Fruit fly (Drosophila melanogaster) whole organism, embryonic: ENCODE results near the gene CG31365.

Experiments used
- BEAF-32 ChIP-seq: fragments of 200-800 bp; sonication (Bioruptor generic); optimal IDR thresholded peaks from 3 replicates; lab custom pipeline; 2017; ENCODE audit warnings: missing biosample characterization, missing genetic modification characterization, mild to moderate bottlenecking, moderate library complexity, missing genetic modification reagents
- CG10565 ChIP-seq: fragments of 200-800 bp; sonication (Bioruptor generic); optimal IDR thresholded peaks from 3 replicates; lab custom pipeline; 2016; ENCODE audit warnings: missing biosample characterization, mild to moderate bottlenecking, missing genetic modification characterization
- CG12769 ChIP-seq: fragments of 200-800 bp; sonication (Bioruptor generic); optimal IDR thresholded peaks from 2 replicates; lab custom pipeline; 2019; ENCODE audit warnings: missing biosample characterization, mild to moderate bottlenecking, missing genetic modification characterization, moderate library complexity
- CG13296 ChIP-seq: fragments of 200-800 bp; sonication (Bioruptor generic); optimal IDR thresholded peaks from 3 replicates; lab custom pipeline; 2018; ENCODE audit warnings: missing biosample characterization, mild to moderate bottlenecking, missing genetic modification characterization
- CG14667 ChIP-seq: fragments of 200-800 bp; sonication (Bioruptor generic); IDR thresholded peaks from 2 replicates; pipeline ENCODE4 v1.3.6; 2022; ENCODE audit warnings: missing biosample characterization, missing genetic modification characterization
- CG14860 ChIP-seq: fragments of 200-800 bp; sonication (Bioruptor generic); IDR thresholded peaks from 3 replicates; pipeline ENCODE4 v1.3.6; 2022; ENCODE audit warnings: missing biosample characterization, missing genetic modification characterization; ENCODE audit not compliant: partially characterized antibody
- CG15269 ChIP-seq: fragments of 200-800 bp; sonication (Bioruptor generic); optimal IDR thresholded peaks from 2 replicates; lab custom pipeline; 2018; ENCODE audit warnings: missing biosample characterization, mild to moderate bottlenecking, missing genetic modification characterization, moderate library complexity
- CG15479 ChIP-seq: fragments of 200-800 bp; sonication (Bioruptor generic); optimal IDR thresholded peaks from 3 replicates; lab custom pipeline; 2019; ENCODE audit warnings: missing biosample characterization, mild to moderate bottlenecking, missing genetic modification characterization, moderate library complexity
- CG1647 ChIP-seq: fragments of 200-800 bp; sonication (Bioruptor generic); optimal IDR thresholded peaks from 3 replicates; lab custom pipeline; 2016; ENCODE audit warnings: missing biosample characterization, missing genetic modification characterization
- CG17361 ChIP-seq: fragments of 200-800 bp; sonication (Bioruptor generic); IDR thresholded peaks from 3 replicates; pipeline ENCODE4 v1.3.6; 2022; ENCODE audit warnings: missing biosample characterization, missing genetic modification characterization
- CG18599 ChIP-seq: fragments of 200-800 bp; sonication (Bioruptor generic); optimal IDR thresholded peaks from 3 replicates; lab custom pipeline; 2017; ENCODE audit warnings: missing biosample characterization, missing genetic modification characterization, mild to moderate bottlenecking, moderate library complexity, missing genetic modification reagents
- CG2120 ChIP-seq: fragments of 200-800 bp; sonication (Bioruptor generic); optimal IDR thresholded peaks from 3 replicates; lab custom pipeline; 2016; ENCODE audit warnings: missing biosample characterization, missing genetic modification characterization
- CG32772 ChIP-seq: fragments of 200-800 bp; sonication (Bioruptor generic); IDR thresholded peaks from 2 replicates; pipeline ENCODE4 v1.3.6; 2022; ENCODE audit warnings: missing biosample characterization, missing genetic modification characterization
- CG3407 ChIP-seq: fragments of 200-800 bp; sonication (Bioruptor generic); optimal IDR thresholded peaks from 2 replicates; lab custom pipeline; 2018; ENCODE audit warnings: missing biosample characterization, mild to moderate bottlenecking, missing genetic modification characterization
- CG7357 ChIP-seq: fragments of 200-800 bp; sonication (Bioruptor generic); IDR thresholded peaks from 3 replicates; pipeline ENCODE4 v1.3.6; 2022; ENCODE audit warnings: missing biosample characterization, missing genetic modification characterization
- CG7556 ChIP-seq: fragments of 200-800 bp; sonication (Bioruptor generic); optimal IDR thresholded peaks from 2 replicates; lab custom pipeline; 2017; ENCODE audit warnings: missing biosample characterization, mild to moderate bottlenecking, missing genetic modification characterization
- CG7839 ChIP-seq: fragments of 200-800 bp; sonication (Bioruptor generic); optimal IDR thresholded peaks from 3 replicates; lab custom pipeline; 2018; ENCODE audit warnings: missing biosample characterization, mild to moderate bottlenecking, missing genetic modification characterization, moderate library complexity
- CG7987 ChIP-seq: fragments of 200-800 bp; sonication (Bioruptor generic); optimal IDR thresholded peaks from 2 replicates; lab custom pipeline; 2018; ENCODE audit warnings: missing biosample characterization, mild to moderate bottlenecking, missing genetic modification characterization, moderate library complexity
- CG8359 ChIP-seq: fragments of 200-800 bp; sonication (Bioruptor generic); optimal IDR thresholded peaks from 2 replicates; lab custom pipeline; 2017; ENCODE audit warnings: missing biosample characterization, mild to moderate bottlenecking, missing genetic modification characterization, borderline replicate concordance
- CG8388 ChIP-seq: fragments of 200-800 bp; sonication (Bioruptor generic); optimal IDR thresholded peaks from 2 replicates; lab custom pipeline; 2019; ENCODE audit warnings: missing biosample characterization, mild to moderate bottlenecking, missing genetic modification characterization, moderate library complexity
- CG9797 ChIP-seq: fragments of 200-800 bp; sonication (Bioruptor generic); optimal IDR thresholded peaks from 3 replicates; lab custom pipeline; 2018; ENCODE audit warnings: missing biosample characterization, mild to moderate bottlenecking, missing genetic modification characterization
- CG9876 ChIP-seq: fragments of 200-800 bp; sonication (Bioruptor generic); optimal IDR thresholded peaks from 2 replicates; lab custom pipeline; 2016; ENCODE audit warnings: missing biosample characterization, missing genetic modification characterization
- CkIIα-i1 ChIP-seq: fragments of 200-800 bp; sonication (Bioruptor generic); IDR thresholded peaks from 2 replicates; pipeline ENCODE4 v1.3.6; 2022; ENCODE audit warnings: missing biosample characterization, missing genetic modification characterization
- Dbx ChIP-seq: fragments of 200-800 bp; sonication (Bioruptor generic); IDR thresholded peaks from 3 replicates; pipeline ENCODE4 v1.3.6; 2022; ENCODE audit warnings: missing biosample characterization, missing genetic modification characterization
- H2.0 ChIP-seq: fragments of 200-800 bp; sonication (Bioruptor generic); IDR thresholded peaks from 2 replicates; pipeline ENCODE4 v1.3.6; 2022; ENCODE audit warnings: missing biosample characterization, missing genetic modification characterization
- HLH4C ChIP-seq: fragments of 200-800 bp; sonication (Bioruptor generic); IDR thresholded peaks from 3 replicates; pipeline ENCODE4 v1.3.6; 2022; ENCODE audit warnings: missing biosample characterization, missing genetic modification characterization; ENCODE audit not compliant: partially characterized antibody
- HLH54F ChIP-seq: fragments of 200-800 bp; sonication (Bioruptor generic); optimal IDR thresholded peaks from 3 replicates; lab custom pipeline; 2016; ENCODE audit warnings: missing biosample characterization, missing genetic modification characterization
- Hmr ChIP-seq: fragments of 200-800 bp; sonication (Bioruptor generic); optimal IDR thresholded peaks from 3 replicates; lab custom pipeline; 2017; ENCODE audit warnings: mild to moderate bottlenecking, missing biosample characterization, missing genetic modification reagents, missing genetic modification characterization
- Hmx ChIP-seq: fragments of 200-800 bp; sonication (Bioruptor generic); optimal IDR thresholded peaks from 2 replicates; lab custom pipeline; 2016; ENCODE audit warnings: missing biosample characterization, missing genetic modification characterization
- MESR4 ChIP-seq: fragments of 200-800 bp; sonication (Bioruptor generic); optimal IDR thresholded peaks from 2 replicates; lab custom pipeline; 2018; ENCODE audit warnings: missing biosample characterization, mild to moderate bottlenecking, missing genetic modification characterization, moderate library complexity
- Mrtf ChIP-seq: fragments of 200-800 bp; sonication (Bioruptor generic); IDR thresholded peaks from 3 replicates; pipeline ENCODE4 v1.3.6; 2022; ENCODE audit warnings: missing biosample characterization, missing genetic modification characterization
- Nf-YC ChIP-seq: fragments of 200-800 bp; optimal IDR thresholded peaks from 3 replicates; lab custom pipeline; 2019; ENCODE audit warnings: missing biosample characterization, mild to moderate bottlenecking, missing genetic modification characterization, moderate library complexity
- Poxn ChIP-seq: fragments of 200-800 bp; sonication (Bioruptor generic); IDR thresholded peaks from 2 replicates; pipeline ENCODE4 v1.3.6; 2022; ENCODE audit warnings: missing biosample characterization, missing genetic modification characterization
- Ravus ChIP-seq: fragments of 200-800 bp; sonication (Bioruptor generic); IDR thresholded peaks from 2 replicates; pipeline ENCODE4 v1.3.6; 2022; ENCODE audit warnings: missing biosample characterization, missing genetic modification characterization
- Taf1 ChIP-seq: fragments of 200-800 bp; sonication (Bioruptor generic); IDR thresholded peaks from 2 replicates; pipeline ENCODE4 v1.3.6; 2022; ENCODE audit warnings: missing biosample characterization, missing genetic modification characterization
- crp ChIP-seq, 2 experiments: fragments of 200-800 bp; sonication (Bioruptor generic); optimal IDR thresholded peaks; 2 replicates in 1 of 2; 3 replicates in 1 of 2; lab custom pipeline; 2017; ENCODE audit warnings: missing biosample characterization in 2 of 2, missing genetic modification characterization in 2 of 2, mild to moderate bottlenecking in 1 of 2, moderate library complexity in 1 of 2
- en ChIP-seq: fragments of 200-800 bp; sonication (Bioruptor generic); optimal IDR thresholded peaks from 2 replicates; lab custom pipeline; 2016; ENCODE audit warnings: missing biosample characterization, missing genetic modification characterization
- gsb-n ChIP-seq: fragments of 200-800 bp; sonication (Bioruptor generic); optimal IDR thresholded peaks from 3 replicates; lab custom pipeline; 2018; ENCODE audit warnings: missing biosample characterization, mild to moderate bottlenecking, missing genetic modification characterization
- lbe ChIP-seq: fragments of 200-800 bp; sonication (Bioruptor generic); optimal IDR thresholded peaks from 2 replicates; lab custom pipeline; 2016; ENCODE audit warnings: missing biosample characterization, mild to moderate bottlenecking, missing genetic modification characterization
- luna ChIP-seq: fragments of 200-800 bp; sonication (Bioruptor generic); optimal IDR thresholded peaks from 2 replicates; lab custom pipeline; 2016; ENCODE audit warnings: missing biosample characterization, missing genetic modification characterization
- pho ChIP-seq: fragments of 200-800 bp; sonication (Bioruptor generic); optimal IDR thresholded peaks from 2 replicates; lab custom pipeline; 2016; ENCODE audit warnings: missing biosample characterization, missing genetic modification characterization
- prd ChIP-seq, 3 experiments: fragments of >200 bp in 2 of 3; fragments of 200-800 bp in 1 of 3; sonication (Bioruptor generic) in 1 of 3; optimal IDR thresholded peaks in 2 of 3; IDR thresholded peaks in 1 of 3; 2 replicates in 2 of 3; 3 replicates in 1 of 3; pipeline versions ENCODE4 v1.3.6 to Lab custom; 2017 to 2022; ENCODE audit warnings: missing biosample characterization in 1 of 3, missing genetic modification characterization in 1 of 3
- pros ChIP-seq: fragments of 200-800 bp; sonication (Bioruptor generic); optimal IDR thresholded peaks from 3 replicates; lab custom pipeline; 2019; ENCODE audit warnings: missing biosample characterization, mild to moderate bottlenecking, missing genetic modification characterization, moderate library complexity
- pzg ChIP-seq: fragments of 200-800 bp; sonication (Bioruptor generic); optimal IDR thresholded peaks from 3 replicates; lab custom pipeline; 2018; ENCODE audit warnings: missing biosample characterization, mild to moderate bottlenecking, missing genetic modification characterization, moderate library complexity
- sqz ChIP-seq: fragments of 200-800 bp; sonication (Bioruptor generic); optimal IDR thresholded peaks from 3 replicates; lab custom pipeline; 2018; ENCODE audit warnings: missing biosample characterization, mild to moderate bottlenecking, missing genetic modification characterization
- vnd ChIP-seq: fragments of 200-800 bp; sonication (Bioruptor generic); IDR thresholded peaks from 3 replicates; pipeline ENCODE4 v1.3.6; 2022; ENCODE audit warnings: missing biosample characterization, missing genetic modification characterization; ENCODE audit not compliant: partially characterized antibody
- vvl ChIP-seq: fragments of 200-800 bp; sonication (Bioruptor generic); IDR thresholded peaks from 2 replicates; pipeline ENCODE4 v1.3.6; 2022; ENCODE audit warnings: missing biosample characterization, missing genetic modification characterization
- wek ChIP-seq: fragments of 200-800 bp; sonication (Bioruptor generic); optimal IDR thresholded peaks from 3 replicates; lab custom pipeline; 2018; ENCODE audit warnings: missing biosample characterization, mild to moderate bottlenecking, missing genetic modification characterization, moderate library complexity
- yki ChIP-seq: fragments of >200 bp; optimal IDR thresholded peaks from 3 replicates; lab custom pipeline; 2018

The CG31365 gene

DNA sequence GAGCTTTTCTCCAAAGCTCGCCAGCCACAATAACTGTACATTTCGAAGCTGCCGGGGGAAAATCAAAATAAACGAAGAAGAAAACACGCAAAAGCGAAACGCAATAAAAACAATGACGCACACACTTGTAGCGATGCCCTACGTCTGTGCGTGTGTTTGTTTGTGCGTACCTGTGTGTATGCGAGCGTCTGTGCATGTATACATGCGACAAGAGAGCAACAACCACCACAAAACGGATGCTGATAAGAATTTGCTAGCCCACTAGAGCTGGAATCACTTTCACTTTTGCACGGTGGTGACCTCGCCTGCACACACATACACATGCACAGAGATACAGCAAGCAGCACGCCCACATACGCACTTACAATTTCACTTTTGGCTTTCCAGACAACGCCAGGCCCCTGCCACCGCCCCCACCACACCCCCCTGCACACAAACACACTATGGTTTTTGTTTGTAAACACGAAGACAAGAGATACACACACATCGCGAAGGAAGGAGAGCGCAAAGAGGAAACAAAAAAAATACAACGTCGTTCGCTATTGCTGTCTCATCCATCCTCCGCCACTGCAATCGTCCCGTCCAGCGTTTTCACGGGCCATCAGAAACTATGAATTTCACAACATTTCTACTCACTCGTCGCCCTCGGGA, 30.8 kb upstream of the CG31365 start (continued):
- TF ChIP-seq Hmr (GFP tag; lab: Kevin White, UChicago) (peak; percentile 32), CG1647 (GFP tag; lab: Kevin White, UChicago) (no peak), CG15479 (peak; percentile 98), CG9876 (GFP tag; lab: Kevin White, UChicago) (no peak), sqz (GFP tag; lab: Kevin White, UChicago) (peak; percentile 9), CG2120 (GFP tag; lab: Kevin White, UChicago) (no peak), CG8388 (GFP tag; lab: Kevin White, UChicago) (no peak), vnd (GFP tag; lab: Robert Waterston, UW) (no peak), HLH54F (GFP tag; lab: Kevin White, UChicago) (no peak), wek (no peak), CG14667 (no peak), Hmx (GFP tag; lab: Kevin White, UChicago) (no peak), CG10565 (no peak), CG8359 (GFP tag; lab: Kevin White, UChicago) (no peak), CG7357 (GFP tag; lab: Robert Waterston, UW) (no peak), yki (lab: Kevin White, UChicago) (no peak), CG15269 (tag; lab: Kevin White, UChicago) (no peak), CG7987 (GFP tag; lab: Kevin White, UChicago) (no peak), pros (GFP tag; lab: Kevin White, UChicago) (peak; percentile 63), CG14860 (GFP tag; lab: Robert Waterston, UW) (no peak), Poxn (no peak), CkIIα-i1 (GFP tag; lab: Robert Waterston, UW) (no peak), gsb-n (tag; lab: Kevin White, UChicago) (peak; percentile 0), BEAF-32 (GFP tag; lab: Kevin White, UChicago) (no peak), H2.0 (no peak), lbe (GFP tag; lab: Kevin White, UChicago) (peak; percentile 2), CG7556 (GFP tag; lab: Kevin White, UChicago) (no peak), CG18599 (GFP tag; lab: Kevin White, UChicago) (no peak), prd (optimal IDR thresholded peaks at IDR 0.05; lab: Kevin White, UChicago) (no peak), prd (GFP tag; IDR thresholded peaks at IDR 0.05; lab: Robert Waterston, UW) (no peak), pho (GFP tag; lab: Kevin White, UChicago) (no peak), HLH4C (GFP tag; lab: Robert Waterston, UW) (no peak), crp (GFP tag; optimal IDR thresholded peaks at IDR 0.05; lab: Kevin White, UChicago) (no peak), CG13296 (GFP tag; lab: Kevin White, UChicago) (no peak), Taf1 (GFP tag; lab: Robert Waterston, UW) (no peak), Nf-YC (tag; lab: Kevin White, UChicago) (peak; percentile 32), Mrtf (no peak), CG32772 (no peak), Ravus (GFP tag; lab: Robert Waterston, UW) (no peak), CG9797 (GFP tag; lab: Kevin White, UChicago) (no peak), luna (no peak), CG7839 (peak; percentile 14), CG17361 (GFP tag; lab: Robert Waterston, UW) (no peak; the same call in 2 of the 3 replicates), CG12769 (tag; lab: Kevin White, UChicago) (peak; percentile 88), pzg (GFP tag; lab: Kevin White, UChicago) (peak; percentile 11), Dbx (GFP tag; lab: Robert Waterston, UW) (no peak), CG3407 (peak; percentile 6), en (GFP tag; lab: Kevin White, UChicago) (no peak), MESR4 (GFP tag; lab: Kevin White, UChicago) (no peak), vvl (GFP tag; lab: Robert Waterston, UW) (0 out of 2 replicates have a peak, but pooled peaks have one; percentile 21)
